Worm (Caenorhabditis elegans) whole organism, young adult: ENCODE results near the gene lelo-2.

Source experiments
- mxl-1 ChIP-seq: sonication (generic microtip); optimal IDR thresholded peaks from 2 replicates; lab custom pipeline; 2016; ENCODE audit warnings: missing genetic modification characterization, missing compliant biosample characterization
- pha-4 ChIP-seq: fragments of 150-350 bp; sonication (generic microtip); optimal IDR thresholded peaks from 2 replicates; lab custom pipeline; 2014; ENCODE audit warnings: missing biosample characterization, missing genetic modification reagents, missing genetic modification characterization
- tbx-9 ChIP-seq: sonication (generic microtip); optimal IDR thresholded peaks from 2 replicates; lab custom pipeline; 2016; ENCODE audit warnings: borderline replicate concordance, missing genetic modification characterization, inconsistent platforms, missing compliant biosample characterization

ce11 chrIII:1416571-1416970 is 10.5 kb downstream of the lelo-2 start:
- TF ChIP-seq pha-4 (no peak), tbx-9 (no peak), mxl-1 (tag; lab: Kevin White, UChicago) (no peak)
